Worm (Caenorhabditis elegans) whole organism, early embryonic: Measurements from ENCODE around the gene str-14.

Experiments
- B0310.2 ChIP-seq: sonication (generic microtip); optimal IDR thresholded peaks from 2 replicates; lab custom pipeline; 2016; ENCODE audit warnings: mild to moderate bottlenecking, missing genetic modification characterization, missing compliant biosample characterization
- F13C5.2 ChIP-seq: sonication (generic microtip); optimal IDR thresholded peaks from 2 replicates; lab custom pipeline; 2017; ENCODE audit warnings: mild to moderate bottlenecking, missing genetic modification characterization, inconsistent platforms, missing compliant biosample characterization
- aly-1 ChIP-seq: sonication (generic microtip); optimal IDR thresholded peaks from 2 replicates; lab custom pipeline; 2016; ENCODE audit warnings: missing genetic modification characterization, missing compliant biosample characterization
- ama-1 ChIP-seq: fragments of 150-350 bp; optimal IDR thresholded peaks from 2 replicates; lab custom pipeline; 2014
- ceh-13 ChIP-seq: fragments of 200-800 bp; sonication (Bioruptor generic); optimal IDR thresholded peaks from 2 replicates; lab custom pipeline; 2018; ENCODE audit warnings: mild to moderate bottlenecking, missing genetic modification characterization, missing compliant biosample characterization
- ceh-36 ChIP-seq: sonication (generic microtip); optimal IDR thresholded peaks from 2 replicates; lab custom pipeline; 2016; ENCODE audit warnings: missing genetic modification characterization, inconsistent platforms, missing compliant biosample characterization
- ets-7 ChIP-seq: sonication (generic microtip); optimal IDR thresholded peaks from 2 replicates; lab custom pipeline; 2016; ENCODE audit warnings: missing genotype, missing genetic modification characterization, missing compliant biosample characterization
- flt-1 ChIP-seq: fragments of 200-800 bp; sonication (Bioruptor generic); IDR thresholded peaks from 2 replicates; pipeline ENCODE4 v1.3.6; 2022; ENCODE audit warnings: missing genetic modification characterization, missing compliant biosample characterization
- hmbx-1 ChIP-seq: sonication (generic microtip); optimal IDR thresholded peaks from 2 replicates; lab custom pipeline; 2016; ENCODE audit warnings: mild to moderate bottlenecking, missing genetic modification characterization, missing compliant biosample characterization
- hmg-4 ChIP-seq: fragments of 200-800 bp; sonication (Bioruptor generic); optimal IDR thresholded peaks from 2 replicates; lab custom pipeline; 2018; ENCODE audit warnings: mild to moderate bottlenecking, missing genetic modification characterization, missing compliant biosample characterization
- hnd-1 ChIP-seq: sonication (generic microtip); optimal IDR thresholded peaks from 2 replicates; lab custom pipeline; 2016; ENCODE audit warnings: missing genetic modification characterization, missing compliant biosample characterization
- pes-1 ChIP-seq: fragments of 200-800 bp; sonication (Bioruptor generic); IDR thresholded peaks from 2 replicates; pipeline ENCODE4 v1.3.6; 2022; ENCODE audit warnings: missing genetic modification reagents, missing genetic modification characterization, missing compliant biosample characterization
- scrt-1 ChIP-seq: fragments of 200-800 bp; sonication (Bioruptor generic); IDR thresholded peaks from 2 replicates; pipeline ENCODE4 v1.3.6; 2022; ENCODE audit warnings: missing genetic modification characterization, missing compliant biosample characterization
- sea-1 ChIP-seq: fragments of 200-800 bp; sonication (Bioruptor generic); conservative IDR thresholded peaks from 2 replicates; pipeline ENCODE4 v1.3.6; 2022; ENCODE audit warnings: missing genetic modification characterization, missing compliant biosample characterization
- tbx-11 ChIP-seq: fragments of 200-800 bp; sonication (Bioruptor generic); IDR thresholded peaks from 2 replicates; pipeline ENCODE4 v1.3.6; 2022; ENCODE audit warnings: missing genetic modification characterization, missing compliant biosample characterization
- tbx-37 ChIP-seq: fragments of 200-800 bp; sonication (Bioruptor generic); conservative IDR thresholded peaks from 2 replicates; pipeline ENCODE4 v1.3.6; 2022; ENCODE audit warnings: missing genetic modification reagents, missing genetic modification characterization, missing compliant biosample characterization
- tra-4 ChIP-seq: sonication (generic microtip); optimal IDR thresholded peaks from 2 replicates; lab custom pipeline; 2017; ENCODE audit warnings: missing genetic modification characterization, missing compliant biosample characterization

The str-14 gene

DNA sequence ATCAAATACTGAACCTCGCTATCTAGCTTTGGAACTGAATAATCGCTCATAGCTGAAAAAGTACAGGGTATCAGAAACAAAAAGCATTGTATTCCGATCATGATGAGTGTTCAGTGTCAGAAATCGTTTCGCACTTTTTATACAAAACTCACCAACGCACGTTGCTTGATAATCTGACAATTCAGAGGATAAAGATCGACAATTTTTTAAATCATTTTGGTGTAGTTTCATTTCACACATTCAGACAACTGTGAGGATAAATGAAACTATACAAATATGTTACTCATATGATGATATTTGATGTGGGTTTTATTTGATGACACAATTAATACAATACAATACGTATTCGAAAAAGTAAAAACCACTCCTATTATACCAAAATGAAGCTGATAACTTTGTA is 28.1 kb upstream of the str-14 start, which contains the start of gene F57E7.2:
Gene F57E7.2, minus strand, starts transcription at position 101 of the 400 bp plus-strand sequence.
- no peak for TF ChIP-seq ama-1 (lab: Kevin White, UChicago)
- TF ChIP-seq hmg-4 (GFP tag; lab: Kevin White, UChicago), result no peak
- TF ChIP-seq flt-1 (GFP tag; lab: Robert Waterston, UW), result no peak
- no peak for TF ChIP-seq F13C5.2 (tag; lab: Kevin White, UChicago)
- TF ChIP-seq ets-7 (tag; lab: Kevin White, UChicago), result no peak
- no peak for TF ChIP-seq hmbx-1 (tag; lab: Kevin White, UChicago)
- TF ChIP-seq tra-4, result no peak
- TF ChIP-seq ceh-13, result no peak

ce11 chrV:16480919-16481630 is 26.1 kb upstream of the str-14 start, which contains the start of the genes F57E7.4 and spig-6:
Gene F57E7.4 (minus strand): TSS chrV:16481019.
Gene spig-6 (plus strand): TSS chrV:16481580.
- TF ChIP-seq ceh-36 (tag; lab: Kevin White, UChicago) (no peak), F13C5.2 (tag; lab: Kevin White, UChicago) (no peak), scrt-1 (no peak), hnd-1 (tag; lab: Kevin White, UChicago) (no peak), ama-1 (lab: Kevin White, UChicago) (no peak), aly-1 (tag; lab: Kevin White, UChicago) (no peak), tra-4 (no peak), tbx-37 (GFP tag; lab: Robert Waterston, UW) (no peak), sea-1 (no peak), ceh-13 (no peak), ets-7 (tag; lab: Kevin White, UChicago) (no peak), flt-1 (GFP tag; lab: Robert Waterston, UW) (no peak), hmg-4 (GFP tag; lab: Kevin White, UChicago) (no peak), tbx-11 (no peak), hmbx-1 (tag; lab: Kevin White, UChicago) (no peak), pes-1 (GFP tag; lab: Robert Waterston, UW) (no peak), B0310.2 (tag; lab: Kevin White, UChicago) (no peak)

ce11 chrV:16479275-16479674 is 24.3 kb upstream of the str-14 start, which contains the start of gene T08G3.11:
Gene T08G3.11 (minus strand): TSS chrV:16479375.
- TF ChIP-seq B0310.2 (tag; lab: Kevin White, UChicago) (no peak), tbx-11 (no peak), scrt-1 (no peak), ama-1 (lab: Kevin White, UChicago) (no peak), ceh-36 (tag; lab: Kevin White, UChicago) (no peak), hmg-4 (GFP tag; lab: Kevin White, UChicago) (no peak), aly-1 (tag; lab: Kevin White, UChicago) (no peak), flt-1 (GFP tag; lab: Robert Waterston, UW) (no peak)

DNA sequence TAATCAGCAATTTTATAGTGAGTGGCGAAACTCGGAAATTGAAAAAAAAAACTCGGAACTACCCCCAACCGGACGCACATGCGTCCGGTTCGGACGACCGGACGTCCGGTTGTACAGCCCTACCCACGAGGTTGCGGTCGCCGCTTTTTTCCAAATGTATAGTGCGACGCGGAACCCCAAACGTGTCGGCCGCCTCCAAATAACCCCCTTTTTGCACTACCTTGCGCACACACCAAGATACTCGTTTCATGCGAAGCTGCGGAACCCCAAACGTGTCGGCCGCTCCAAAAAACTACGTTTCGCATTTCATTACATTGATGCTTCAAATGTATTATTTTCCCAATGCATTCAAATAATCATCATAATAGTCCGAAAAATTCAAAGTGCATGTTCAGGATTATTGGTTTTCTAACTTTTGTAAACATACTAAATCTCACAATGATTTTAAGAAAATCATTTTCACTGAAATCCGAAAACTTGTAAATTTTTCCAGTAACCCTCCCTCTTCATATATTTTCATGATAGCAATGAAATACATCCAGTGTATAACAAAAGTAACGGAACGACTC is 17.1 kb upstream of the str-14 start, which contains the start of gene srw-35:
Gene srw-35, plus strand, starts transcription at position 519 of the 569 bp plus-strand sequence.
- no peak for TF ChIP-seq tbx-11

DNA sequence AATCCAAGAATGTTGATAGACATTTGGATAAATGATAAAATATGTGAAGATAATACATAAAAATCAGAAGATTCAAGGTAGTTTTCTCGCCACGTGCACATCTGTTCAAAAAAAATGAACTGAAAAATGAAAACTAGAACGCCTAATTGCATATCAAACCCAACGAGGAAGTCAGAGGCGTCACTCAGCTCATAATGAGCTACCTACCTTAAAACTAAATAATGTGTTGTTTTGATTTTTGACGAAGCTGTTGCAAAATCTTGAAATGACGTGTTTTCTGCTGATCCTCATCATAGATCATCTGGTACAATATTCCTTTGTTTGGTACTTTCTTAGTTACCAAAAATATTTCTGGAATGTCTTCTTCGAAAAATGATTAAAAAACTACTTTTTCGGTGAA is 16.0 kb upstream of the str-14 start, which contains the start of gene srh-138:
Gene srh-138, minus strand, starts transcription at position 101 of the 400 bp plus-strand sequence.
- no peak for TF ChIP-seq hmbx-1 (tag; lab: Kevin White, UChicago)
- TF ChIP-seq tbx-37 (GFP tag; lab: Robert Waterston, UW), result no peak
- no peak for TF ChIP-seq sea-1
- TF ChIP-seq tbx-11, result no peak
- no peak for TF ChIP-seq ets-7 (tag; lab: Kevin White, UChicago)

- TF ChIP-seq ama-1 (lab: Kevin White, UChicago), result no peak
These were observed 12.9 kb upstream of the str-14 start, which contains the start of gene sru-44 for ce11 chrV:16467840-16468239. Gene sru-44 (minus strand): TSS chrV:16467940.

DNA sequence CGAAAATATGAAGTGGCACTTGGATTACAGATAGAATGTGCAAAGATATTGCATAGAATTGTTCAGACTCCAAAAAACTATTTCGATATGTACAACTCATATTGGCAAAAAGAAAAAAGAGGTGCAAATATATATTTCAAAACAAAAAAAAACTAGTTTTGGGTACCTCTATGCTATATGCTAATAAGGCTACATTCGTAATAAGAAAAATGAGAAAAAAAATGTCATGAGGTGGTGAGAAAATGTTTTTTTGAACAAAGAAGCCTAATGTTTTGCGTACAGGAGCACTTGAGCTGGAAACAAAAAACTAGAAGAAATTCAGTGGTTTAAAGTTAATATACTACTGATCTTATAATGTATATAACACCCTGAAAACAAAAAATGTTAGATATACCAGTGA is 5.9 kb upstream of the str-14 start, which contains the start of gene srh-142:
Gene srh-142, minus strand, starts transcription at position 101 of the 400 bp plus-strand sequence.
- TF ChIP-seq ceh-13 (no peak), tbx-37 (GFP tag; lab: Robert Waterston, UW) (no peak), scrt-1 (no peak), sea-1 (no peak), hmg-4 (GFP tag; lab: Kevin White, UChicago) (no peak), pes-1 (GFP tag; lab: Robert Waterston, UW) (no peak), flt-1 (GFP tag; lab: Robert Waterston, UW) (no peak), aly-1 (tag; lab: Kevin White, UChicago) (no peak), tbx-11 (no peak), hmbx-1 (tag; lab: Kevin White, UChicago) (no peak), tra-4 (no peak)

- TF ChIP-seq hmg-4 (GFP tag; lab: Kevin White, UChicago) (no peak), tra-4 (no peak), hnd-1 (tag; lab: Kevin White, UChicago) (no peak), ceh-13 (no peak), tbx-37 (GFP tag; lab: Robert Waterston, UW) (no peak), hmbx-1 (tag; lab: Kevin White, UChicago) (no peak), ama-1 (lab: Kevin White, UChicago) (no peak), pes-1 (GFP tag; lab: Robert Waterston, UW) (no peak), sea-1 (no peak), flt-1 (GFP tag; lab: Robert Waterston, UW) (no peak), aly-1 (tag; lab: Kevin White, UChicago) (no peak), ets-7 (tag; lab: Kevin White, UChicago) (no peak), B0310.2 (tag; lab: Kevin White, UChicago) (no peak), scrt-1 (no peak), tbx-11 (no peak)
These were observed 4.4 kb upstream of the str-14 start for ce11 chrV:16459377-16459776.
